In genomic region chrX:3861183-3861582, dm6 we compare ENCODE assay signal across 1 fruit fly cellular context.
TF ChIP-seq lines count a peak whose summit lies in the region.

No protein-coding gene starts in this region.

TF ChIP-seq in whole organism, embryonic, 481 proteins besides CTCF, POLR2A, EP300 and RAD21 (continued from another document):
- TF ChIP-seq CG18599 (GFP tag; optimal IDR thresholded peaks at IDR 0.05; lab: Kevin White, UChicago) (no peak), Hmr (GFP tag; optimal IDR thresholded peaks at IDR 0.05; lab: Kevin White, UChicago) (no peak), NFAT (GFP tag; IDR thresholded peaks at IDR 0.05; lab: Robert Waterston, UW) (no peak), NC2β (GFP tag; optimal IDR thresholded peaks at IDR 0.05; lab: Kevin White, UChicago) (no peak), kni (GFP tag; optimal IDR thresholded peaks at IDR 0.05; lab: Kevin White, UChicago) (peak; percentile 9), CG15479 (GFP tag; optimal IDR thresholded peaks at IDR 0.05; lab: Kevin White, UChicago) (peak; percentile 4), Rfx (GFP tag; IDR thresholded peaks at IDR 0.05; lab: Robert Waterston, UW) (no peak), MBD-R2 (GFP tag; IDR thresholded peaks at IDR 0.05; lab: Robert Waterston, UW) (0 out of 2 replicates have a peak, but pooled peaks have one; percentile 21), CG34422 (GFP tag; IDR thresholded peaks at IDR 0.05; lab: Robert Waterston, UW) (peak; percentile 32; the same call in 1 of the 3 replicates), zfh1 (GFP tag; IDR thresholded peaks at IDR 0.05; lab: Robert Waterston, UW) (peak; percentile 43; the same call in 1 of the 3 replicates), nerfin-1 (tag; optimal IDR thresholded peaks at IDR 0.05; lab: Kevin White, UChicago) (peak; percentile 82), CG1832 (GFP tag; optimal IDR thresholded peaks at IDR 0.05; lab: Kevin White, UChicago) (peak; percentile 97), Neu2 (GFP tag; optimal IDR thresholded peaks at IDR 0.05; lab: Kevin White, UChicago; ENCODE audit: borderline replicate concordance) (no peak), run (tag; optimal IDR thresholded peaks at IDR 0.05; lab: Kevin White, UChicago) (no peak), knrl (GFP tag; IDR thresholded peaks at IDR 0.05; lab: Robert Waterston, UW; ENCODE audit: partially characterized antibody) (no peak), stwl (tag; optimal IDR thresholded peaks at IDR 0.05; lab: Kevin White, UChicago) (peak; percentile 46), CG42726 (GFP tag; IDR thresholded peaks at IDR 0.05; lab: Robert Waterston, UW; ENCODE audit: partially characterized antibody) (0 out of 2 replicates have a peak, but pooled peaks have one; percentile 9), CG14050 (GFP tag; IDR thresholded peaks at IDR 0.05; lab: Robert Waterston, UW) (no peak), CG18764 (GFP tag; optimal IDR thresholded peaks at IDR 0.05; lab: Kevin White, UChicago) (no peak), yki (optimal IDR thresholded peaks at IDR 0.05; lab: Kevin White, UChicago) (no peak), CG31365 (tag; optimal IDR thresholded peaks at IDR 0.05; lab: Kevin White, UChicago) (no peak), Opbp (GFP tag; IDR thresholded peaks at IDR 0.05; lab: Robert Waterston, UW; ENCODE audit: partially characterized antibody) (0 out of 3 replicates have a peak, but pooled peaks have one; percentile 31), CG6175 (GFP tag; IDR thresholded peaks at IDR 0.05; lab: Robert Waterston, UW) (0 out of 3 replicates have a peak, but pooled peaks have one; percentile 19), CG12744 (GFP tag; optimal IDR thresholded peaks at IDR 0.05; lab: Kevin White, UChicago) (no peak), sob (GFP tag; IDR thresholded peaks at IDR 0.05; lab: Robert Waterston, UW) (0 out of 2 replicates have a peak, but pooled peaks have one; percentile 17), CG8388 (GFP tag; optimal IDR thresholded peaks at IDR 0.05; lab: Kevin White, UChicago) (no peak), Pdp1 (GFP tag; optimal IDR thresholded peaks at IDR 0.05; lab: Kevin White, UChicago) (no peak), CG17802 (tag; optimal IDR thresholded peaks at IDR 0.05; lab: Kevin White, UChicago) (no peak), CG4424 (GFP tag; optimal IDR thresholded peaks at IDR 0.05; lab: Kevin White, UChicago) (no peak), CG6272 (GFP tag; IDR thresholded peaks at IDR 0.05; lab: Robert Waterston, UW) (no peak), row (GFP tag; IDR thresholded peaks at IDR 0.05; lab: Robert Waterston, UW) (peak; percentile 19; the same call in 1 of the 3 replicates), CG3847 (GFP tag; IDR thresholded peaks at IDR 0.05; lab: Robert Waterston, UW) (0 out of 2 replicates have a peak, but pooled peaks have one; percentile 26), CG5953 (GFP tag; IDR thresholded peaks at IDR 0.05; lab: Robert Waterston, UW) (no peak), Xrp1 (GFP tag; IDR thresholded peaks at IDR 0.05; lab: Robert Waterston, UW) (0 out of 2 replicates have a peak, but pooled peaks have one; percentile 11), Nf-YC (tag; optimal IDR thresholded peaks at IDR 0.05; lab: Kevin White, UChicago) (peak; percentile 42), ci (GFP tag; IDR thresholded peaks at IDR 0.05; lab: Robert Waterston, UW) (0 out of 3 replicates have a peak, but pooled peaks have one; percentile 43), CG1647 (GFP tag; optimal IDR thresholded peaks at IDR 0.05; lab: Kevin White, UChicago) (no peak), Poxn (GFP tag; IDR thresholded peaks at IDR 0.05; lab: Robert Waterston, UW) (no peak), her (GFP tag; optimal IDR thresholded peaks at IDR 0.05; lab: Kevin White, UChicago) (peak; percentile 6), Hey (tag; optimal IDR thresholded peaks at IDR 0.05; lab: Kevin White, UChicago) (no peak), da (GFP tag; optimal IDR thresholded peaks at IDR 0.05; lab: Kevin White, UChicago) (no peak), wdn (GFP tag; IDR thresholded peaks at IDR 0.05; lab: Robert Waterston, UW) (no peak), CG32532 (GFP tag; IDR thresholded peaks at IDR 0.05; lab: Robert Waterston, UW) (0 out of 2 replicates have a peak, but pooled peaks have one; percentile 14), Chrac-16 (GFP tag; optimal IDR thresholded peaks at IDR 0.05; lab: Kevin White, UChicago) (no peak), bbx (GFP tag; IDR thresholded peaks at IDR 0.05; lab: Robert Waterston, UW; ENCODE audit: partially characterized antibody) (0 out of 2 replicates have a peak, but pooled peaks have one; percentile 20), Bgb (GFP tag; IDR thresholded peaks at IDR 0.05; lab: Robert Waterston, UW; ENCODE audit: partially characterized antibody) (0 out of 2 replicates have a peak, but pooled peaks have one; percentile 37), br (optimal IDR thresholded peaks at IDR 0.05; lab: Kevin White, UChicago) (no peak), CHES-1-like (GFP tag; optimal IDR thresholded peaks at IDR 0.05; lab: Kevin White, UChicago) (no peak), vvl (GFP tag; IDR thresholded peaks at IDR 0.05; lab: Robert Waterston, UW) (0 out of 2 replicates have a peak, but pooled peaks have one; percentile 16), grau (tag; optimal IDR thresholded peaks at IDR 0.05; lab: Kevin White, UChicago) (no peak), CG2199 (GFP tag; IDR thresholded peaks at IDR 0.05; lab: Robert Waterston, UW) (peak; percentile 81; the same call in 1 of the 3 replicates), Dll (GFP tag; IDR thresholded peaks at IDR 0.05; lab: Robert Waterston, UW; ENCODE audit: partially characterized antibody) (no peak), CG8765 (GFP tag; IDR thresholded peaks at IDR 0.05; lab: Robert Waterston, UW) (no peak), CG2875 (GFP tag; optimal IDR thresholded peaks at IDR 0.05; lab: Kevin White, UChicago) (no peak)
